Worm (Caenorhabditis elegans) whole organism, early embryonic: ENCODE measurements around the gene F35C11.2.

Experiments
- ets-7 ChIP-seq: sonication (generic microtip); optimal IDR thresholded peaks from 2 replicates; lab custom pipeline; 2016; ENCODE audit warnings: missing genotype, missing genetic modification characterization, missing compliant biosample characterization
- hmbx-1 ChIP-seq: sonication (generic microtip); optimal IDR thresholded peaks from 2 replicates; lab custom pipeline; 2016; ENCODE audit warnings: mild to moderate bottlenecking, missing genetic modification characterization, missing compliant biosample characterization

DNA sequence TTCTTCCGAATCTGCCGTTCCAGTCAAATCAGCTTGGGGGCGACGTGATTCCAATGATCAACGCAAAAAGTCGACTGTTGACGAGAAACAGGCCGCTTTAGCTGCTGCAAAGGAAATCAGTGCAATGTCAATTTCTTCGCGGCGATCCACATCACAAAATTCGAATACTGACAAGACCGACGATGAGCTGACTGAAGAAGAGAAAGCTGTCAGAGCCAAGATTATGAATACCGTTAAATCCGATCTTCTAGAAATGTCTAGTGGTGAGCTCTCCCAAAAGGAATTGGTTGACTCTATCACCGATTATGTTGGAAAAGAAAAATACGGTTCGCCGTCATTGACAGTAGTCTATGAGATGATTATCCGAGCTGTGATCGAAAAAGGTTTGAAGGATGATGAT is 28.4 kb downstream of the F35C11.2 start:
- TF ChIP-seq hmbx-1 (tag; lab: Kevin White, UChicago) = no peak
- no peak for TF ChIP-seq ets-7 (tag; lab: Kevin White, UChicago)
